Worm (Caenorhabditis elegans): ENCODE measurements around the gene set-19.

ce11 chrX:5714077-5714675 lies 34.2 kb upstream of the set-19 start, which contains the start of gene cyp-43A1:
- TF ChIP-seq tbx-11 (GFP tag; IDR thresholded peaks at IDR 0.05) (no peak), scrt-1 (GFP tag; IDR thresholded peaks at IDR 0.05) (no peak), tra-4 (tag; optimal IDR thresholded peaks at IDR 0.05) (no peak), flt-1 (GFP tag; IDR thresholded peaks at IDR 0.05) (no peak), ama-1 (optimal IDR thresholded peaks at IDR 0.05) (no peak), hnd-1 (tag; optimal IDR thresholded peaks at IDR 0.05) (no peak), hmbx-1 (tag; optimal IDR thresholded peaks at IDR 0.05) (no peak), ceh-13 (GFP tag; optimal IDR thresholded peaks at IDR 0.05) (no peak), aly-1 (tag; optimal IDR thresholded peaks at IDR 0.05) (no peak), ets-7 (tag; optimal IDR thresholded peaks at IDR 0.05) (no peak), F13C5.2 (tag; optimal IDR thresholded peaks at IDR 0.05) (no peak), tbx-37 (GFP tag; conservative IDR thresholded peaks at IDR 0.05) (no peak), pes-1 (GFP tag; IDR thresholded peaks at IDR 0.05) (no peak)
